Fruit fly (Drosophila melanogaster) whole organism, embryonic: ENCODE measurements around the gene Dph5.
A peak's percentile ranks its signal among the peaks of the same experiment; 100 is the strongest.

ENCODE experiments used
- ATbp ChIP-seq: fragments of 200-800 bp; sonication (Bioruptor generic); optimal IDR thresholded peaks from 2 replicates; lab custom pipeline; 2017; ENCODE audit warnings: missing biosample characterization, mild to moderate bottlenecking, missing genetic modification characterization, missing genetic modification reagents
- Adf1 ChIP-seq: fragments of 200-800 bp; sonication (Bioruptor generic); IDR thresholded peaks from 2 replicates; pipeline ENCODE4 v1.3.6; 2022; ENCODE audit warnings: missing biosample characterization, missing genetic modification characterization
- Aef1 ChIP-seq: fragments of 200-800 bp; sonication (Bioruptor generic); IDR thresholded peaks from 3 replicates; pipeline ENCODE4 v1.3.6; 2022; ENCODE audit warnings: missing biosample characterization, missing genetic modification characterization
- CG10462 ChIP-seq: fragments of 200-800 bp; sonication (Bioruptor generic); optimal IDR thresholded peaks from 2 replicates; lab custom pipeline; 2016; ENCODE audit warnings: missing biosample characterization, missing genetic modification characterization
- CG11696 ChIP-seq: fragments of 200-800 bp; sonication (Bioruptor generic); IDR thresholded peaks from 2 replicates; pipeline ENCODE4 v1.3.6; 2022; ENCODE audit warnings: missing biosample characterization, missing genetic modification characterization
- CG13287 ChIP-seq: fragments of 200-800 bp; sonication (Bioruptor generic); IDR thresholded peaks from 2 replicates; pipeline ENCODE4 v1.3.6; 2022; ENCODE audit warnings: missing biosample characterization, missing genetic modification characterization; ENCODE audit not compliant: partially characterized antibody
- CG14441 ChIP-seq: fragments of 200-800 bp; sonication (Bioruptor generic); IDR thresholded peaks from 2 replicates; pipeline ENCODE4 v1.3.6; 2022; ENCODE audit warnings: missing biosample characterization, missing genetic modification characterization
- CG15011 ChIP-seq: fragments of 200-800 bp; sonication (Bioruptor generic); optimal IDR thresholded peaks from 3 replicates; lab custom pipeline; 2018; ENCODE audit warnings: missing biosample characterization, mild to moderate bottlenecking, missing genetic modification characterization
- CG15514 ChIP-seq: fragments of 200-800 bp; sonication (Bioruptor generic); optimal IDR thresholded peaks from 3 replicates; lab custom pipeline; 2017; ENCODE audit warnings: missing biosample characterization, missing genetic modification characterization, mild to moderate bottlenecking, moderate library complexity, missing genetic modification reagents
- CG1602 ChIP-seq: fragments of 200-800 bp; sonication (Bioruptor generic); optimal IDR thresholded peaks from 3 replicates; lab custom pipeline; 2016; ENCODE audit warnings: missing biosample characterization, missing genetic modification characterization
- CG17361 ChIP-seq: fragments of 200-800 bp; sonication (Bioruptor generic); IDR thresholded peaks from 3 replicates; pipeline ENCODE4 v1.3.6; 2022; ENCODE audit warnings: missing biosample characterization, missing genetic modification characterization
- CG33557 ChIP-seq: fragments of 200-800 bp; sonication (Bioruptor generic); optimal IDR thresholded peaks from 2 replicates; lab custom pipeline; 2019; ENCODE audit warnings: missing biosample characterization, mild to moderate bottlenecking, missing genetic modification characterization, moderate library complexity
- CG4282 ChIP-seq: fragments of 200-800 bp; sonication (Bioruptor generic); optimal IDR thresholded peaks from 2 replicates; lab custom pipeline; 2016; ENCODE audit warnings: missing biosample characterization, missing genetic modification characterization
- CG7556 ChIP-seq: fragments of 200-800 bp; sonication (Bioruptor generic); optimal IDR thresholded peaks from 2 replicates; lab custom pipeline; 2017; ENCODE audit warnings: missing biosample characterization, mild to moderate bottlenecking, missing genetic modification characterization
- CG8359 ChIP-seq: fragments of 200-800 bp; sonication (Bioruptor generic); optimal IDR thresholded peaks from 2 replicates; lab custom pipeline; 2017; ENCODE audit warnings: missing biosample characterization, mild to moderate bottlenecking, missing genetic modification characterization, borderline replicate concordance
- CG8944 ChIP-seq: fragments of 200-800 bp; sonication (Bioruptor generic); optimal IDR thresholded peaks from 3 replicates; lab custom pipeline; 2016; ENCODE audit warnings: missing biosample characterization, missing genetic modification characterization
- Dfd ChIP-seq, 2 experiments: fragments of >200 bp; optimal IDR thresholded peaks; 2 replicates each; lab custom pipeline; 2017; ENCODE audit warnings: missing biosample characterization in 2 of 2, missing genetic modification characterization in 2 of 2
- Dp ChIP-seq: fragments of 200-800 bp; sonication (Bioruptor generic); optimal IDR thresholded peaks from 2 replicates; lab custom pipeline; 2018; ENCODE audit warnings: missing biosample characterization, mild to moderate bottlenecking, missing genetic modification characterization, moderate library complexity
- E2f1 ChIP-seq: fragments of 200-800 bp; sonication (Bioruptor generic); IDR thresholded peaks from 2 replicates; pipeline ENCODE4 v1.3.6; 2022; ENCODE audit warnings: missing biosample characterization, missing genetic modification characterization
- Ets97D ChIP-seq: fragments of 200-800 bp; sonication (Bioruptor generic); optimal IDR thresholded peaks from 3 replicates; lab custom pipeline; 2016; ENCODE audit warnings: missing biosample characterization, missing genetic modification characterization
- HHEX ChIP-seq: fragments of 200-800 bp; sonication (Bioruptor generic); optimal IDR thresholded peaks from 3 replicates; lab custom pipeline; 2017; ENCODE audit warnings: missing biosample characterization, mild to moderate bottlenecking, missing genetic modification characterization, missing genetic modification reagents
- HmgD ChIP-seq: fragments of 200-800 bp; sonication (Bioruptor generic); optimal IDR thresholded peaks from 3 replicates; lab custom pipeline; 2016; ENCODE audit warnings: missing biosample characterization, missing genetic modification characterization
- Hr51 ChIP-seq, 2 experiments: fragments of 200-800 bp; sonication (Bioruptor generic); optimal IDR thresholded peaks; 2 replicates in 1 of 2; 3 replicates in 1 of 2; lab custom pipeline; 2016 to 2018; ENCODE audit warnings: missing biosample characterization in 2 of 2, missing genetic modification characterization in 2 of 2, mild to moderate bottlenecking in 1 of 2, moderate library complexity in 1 of 2
- NFAT ChIP-seq: fragments of 200-800 bp; sonication (Bioruptor generic); IDR thresholded peaks from 2 replicates; pipeline ENCODE4 v1.3.6; 2022; ENCODE audit warnings: missing biosample characterization, missing genetic modification characterization
- Nf-YC ChIP-seq: fragments of 200-800 bp; optimal IDR thresholded peaks from 3 replicates; lab custom pipeline; 2019; ENCODE audit warnings: missing biosample characterization, mild to moderate bottlenecking, missing genetic modification characterization, moderate library complexity
- Oaz ChIP-seq: fragments of 200-800 bp; sonication (Bioruptor generic); IDR thresholded peaks from 2 replicates; pipeline ENCODE4 v1.3.6; 2022; ENCODE audit warnings: missing biosample characterization, missing genetic modification characterization
- Opbp ChIP-seq: fragments of 200-800 bp; sonication (Bioruptor generic); IDR thresholded peaks from 3 replicates; pipeline ENCODE4 v1.3.6; 2022; ENCODE audit warnings: missing biosample characterization, missing genetic modification characterization; ENCODE audit not compliant: partially characterized antibody
- Optix ChIP-seq: fragments of 200-800 bp; sonication (Bioruptor generic); IDR thresholded peaks from 3 replicates; pipeline ENCODE4 v1.3.6; 2022; ENCODE audit warnings: missing biosample characterization, missing genetic modification characterization
- Sry-β ChIP-seq: fragments of 200-800 bp; sonication (Bioruptor generic); optimal IDR thresholded peaks from 2 replicates; lab custom pipeline; 2018; ENCODE audit warnings: missing biosample characterization, mild to moderate bottlenecking, missing genetic modification characterization, moderate library complexity
- bbx ChIP-seq: fragments of 200-800 bp; sonication (Bioruptor generic); IDR thresholded peaks from 2 replicates; pipeline ENCODE4 v1.3.6; 2022; ENCODE audit warnings: missing biosample characterization, missing genetic modification characterization; ENCODE audit not compliant: partially characterized antibody
- dpn ChIP-seq, 2 experiments: fragments of 200-800 bp; sonication (Bioruptor generic); optimal IDR thresholded peaks; 3 replicates each; lab custom pipeline; 2016; ENCODE audit warnings: missing biosample characterization in 2 of 2, missing genetic modification characterization in 2 of 2
- fd102C ChIP-seq: fragments of 200-800 bp; sonication (Bioruptor generic); optimal IDR thresholded peaks from 2 replicates; lab custom pipeline; 2018; ENCODE audit warnings: missing biosample characterization, mild to moderate bottlenecking, missing genetic modification characterization, moderate library complexity
- fru ChIP-seq: fragments of >200 bp; optimal IDR thresholded peaks from 2 replicates; lab custom pipeline; 2017
- gcm ChIP-seq: fragments of 200-800 bp; sonication (Bioruptor generic); optimal IDR thresholded peaks from 2 replicates; lab custom pipeline; 2019; ENCODE audit warnings: missing biosample characterization, mild to moderate bottlenecking, missing genetic modification characterization, moderate library complexity
- gsb ChIP-seq: fragments of 200-800 bp; sonication (Bioruptor generic); IDR thresholded peaks from 2 replicates; pipeline ENCODE4 v1.3.6; 2022; ENCODE audit warnings: missing biosample characterization, missing genetic modification characterization
- jing ChIP-seq: fragments of 200-800 bp; sonication (Bioruptor generic); optimal IDR thresholded peaks from 2 replicates; lab custom pipeline; 2018; ENCODE audit warnings: missing biosample characterization, mild to moderate bottlenecking, missing genetic modification characterization
- kah ChIP-seq: fragments of 200-800 bp; sonication (Bioruptor generic); optimal IDR thresholded peaks from 2 replicates; lab custom pipeline; 2018; ENCODE audit warnings: missing biosample characterization, mild to moderate bottlenecking, missing genetic modification characterization
- ken ChIP-seq: fragments of 200-800 bp; sonication (Bioruptor generic); IDR thresholded peaks from 3 replicates; pipeline ENCODE4 v1.3.6; 2022; ENCODE audit warnings: missing biosample characterization, missing genetic modification characterization
- kni ChIP-seq: fragments of 200-800 bp; sonication (Bioruptor generic); optimal IDR thresholded peaks from 3 replicates; lab custom pipeline; 2017; ENCODE audit warnings: mild to moderate bottlenecking, missing biosample characterization, missing genetic modification reagents, missing genetic modification characterization
- lola ChIP-seq, 3 experiments: fragments of >200 bp in 2 of 3; fragments of 200-800 bp in 1 of 3; sonication (Bioruptor generic) in 1 of 3; optimal IDR thresholded peaks; 2 replicates each; lab custom pipeline; 2017 to 2019; ENCODE audit warnings: missing biosample characterization in 3 of 3, missing genetic modification characterization in 3 of 3, mild to moderate bottlenecking in 1 of 3, moderate library complexity in 1 of 3
- odd ChIP-seq: fragments of 200-800 bp; sonication (Bioruptor generic); optimal IDR thresholded peaks from 2 replicates; lab custom pipeline; 2017; ENCODE audit warnings: missing biosample characterization, mild to moderate bottlenecking, missing genetic modification characterization
- p53 ChIP-seq: fragments of 200-800 bp; sonication (Bioruptor generic); optimal IDR thresholded peaks from 2 replicates; lab custom pipeline; 2016; ENCODE audit warnings: missing biosample characterization, missing genetic modification characterization
- prd ChIP-seq, 3 experiments: fragments of >200 bp in 2 of 3; fragments of 200-800 bp in 1 of 3; sonication (Bioruptor generic) in 1 of 3; optimal IDR thresholded peaks in 2 of 3; IDR thresholded peaks in 1 of 3; 2 replicates in 2 of 3; 3 replicates in 1 of 3; pipeline versions ENCODE4 v1.3.6 to Lab custom; 2017 to 2022; ENCODE audit warnings: missing biosample characterization in 1 of 3, missing genetic modification characterization in 1 of 3
- pum ChIP-seq: fragments of 200-800 bp; sonication (Bioruptor generic); optimal IDR thresholded peaks from 2 replicates; lab custom pipeline; 2016; ENCODE audit warnings: missing biosample characterization, missing genetic modification characterization
- row ChIP-seq: fragments of 200-800 bp; sonication (Bioruptor generic); IDR thresholded peaks from 3 replicates; pipeline ENCODE4 v1.3.6; 2022; ENCODE audit warnings: missing biosample characterization, missing genetic modification characterization
- seq ChIP-seq: fragments of 200-800 bp; sonication (Bioruptor generic); IDR thresholded peaks from 2 replicates; pipeline ENCODE4 v1.3.6; 2022; ENCODE audit warnings: missing biosample characterization, missing genetic modification characterization
- shn ChIP-seq: fragments of 200-800 bp; sonication (Bioruptor generic); optimal IDR thresholded peaks from 3 replicates; lab custom pipeline; 2016; ENCODE audit warnings: missing biosample characterization, missing genetic modification characterization
- twi ChIP-seq: fragments of 200-800 bp; optimal IDR thresholded peaks from 2 replicates; lab custom pipeline; 2019; ENCODE audit warnings: missing biosample characterization, mild to moderate bottlenecking, missing genetic modification characterization, moderate library complexity
- wek ChIP-seq: fragments of 200-800 bp; sonication (Bioruptor generic); optimal IDR thresholded peaks from 3 replicates; lab custom pipeline; 2018; ENCODE audit warnings: missing biosample characterization, mild to moderate bottlenecking, missing genetic modification characterization, moderate library complexity
- zf30C ChIP-seq: fragments of 200-800 bp; sonication (Bioruptor generic); optimal IDR thresholded peaks from 3 replicates; lab custom pipeline; 2018; ENCODE audit warnings: missing biosample characterization, mild to moderate bottlenecking, missing genetic modification characterization

Gene Dph5

dm6 chr3R:22587419-22587963, 4.5 kb upstream of the Dph5 start, which contains the start of gene Efa6 (continued):
- TF ChIP-seq twi (no peak), HmgD (GFP tag; lab: Kevin White, UChicago) (no peak), HHEX (no peak), dpn (GFP tag; optimal IDR thresholded peaks at IDR 0.05; lab: Kevin White, UChicago) (peak; percentile 2 to 60), ken (no peak), Adf1 (no peak; the same call in 1 of the 2 replicates), gsb (GFP tag; lab: Robert Waterston, UW) (no peak), CG15514 (GFP tag; lab: Kevin White, UChicago) (peak; percentile 94), fd102C (no peak), ATbp (no peak), lola (GFP tag; optimal IDR thresholded peaks at IDR 0.05; lab: Kevin White, UChicago) (peak in 1 of 3 experiments; percentile 42), Opbp (GFP tag; lab: Robert Waterston, UW) (peak; percentile 86; the same call in 1 of the 3 replicates), row (GFP tag; lab: Robert Waterston, UW) (peak; percentile 52), jing (GFP tag; lab: Kevin White, UChicago) (no peak), CG8944 (GFP tag; lab: Kevin White, UChicago) (no peak), Optix (no peak), Dp (GFP tag; lab: Kevin White, UChicago) (peak; percentile 93), bbx (GFP tag; lab: Robert Waterston, UW) (peak; percentile 86), CG13287 (GFP tag; lab: Robert Waterston, UW) (peak; percentile 98), Hr51 (GFP tag; optimal IDR thresholded peaks at IDR 0.05; lab: Kevin White, UChicago) (peak in 1 of 2 experiments; percentile 8), prd (optimal IDR thresholded peaks at IDR 0.05; lab: Kevin White, UChicago) (no peak), prd (GFP tag; IDR thresholded peaks at IDR 0.05; lab: Robert Waterston, UW) (peak; percentile 46; the same call in 2 of the 3 replicates), CG10462 (GFP tag; lab: Kevin White, UChicago) (no peak), fru (lab: Kevin White, UChicago) (no peak), CG8359 (no peak), Nf-YC (tag; lab: Kevin White, UChicago) (peak; percentile 63), CG14441 (GFP tag; lab: Robert Waterston, UW) (no peak), kni (GFP tag; lab: Kevin White, UChicago) (peak; percentile 5), CG7556 (GFP tag; lab: Kevin White, UChicago) (peak; percentile 21), NFAT (GFP tag; lab: Robert Waterston, UW) (no peak), wek (no peak), zf30C (GFP tag; lab: Kevin White, UChicago) (no peak), kah (no peak), Sry-β (no peak), CG17361 (peak; percentile 64), CG4282 (no peak), Dfd (GFP tag; optimal IDR thresholded peaks at IDR 0.05; lab: Kevin White, UChicago) (no peak), shn (GFP tag; lab: Kevin White, UChicago) (no peak), CG33557 (GFP tag; lab: Kevin White, UChicago) (no peak), seq (GFP tag; lab: Robert Waterston, UW) (no peak), E2f1 (GFP tag; lab: Robert Waterston, UW) (no peak), pum (GFP tag; lab: Kevin White, UChicago) (peak; percentile 60), CG15011 (GFP tag; lab: Kevin White, UChicago) (no peak), p53 (GFP tag; lab: Kevin White, UChicago) (no peak), gcm (GFP tag; lab: Kevin White, UChicago) (peak; percentile 24), CG11696 (GFP tag; lab: Robert Waterston, UW) (no peak), CG1602 (GFP tag; lab: Kevin White, UChicago) (peak; percentile 31), Ets97D (GFP tag; lab: Kevin White, UChicago) (peak; percentile 83), odd (GFP tag; lab: Kevin White, UChicago) (no peak), Aef1 (GFP tag; lab: Robert Waterston, UW) (no peak), Oaz (GFP tag; lab: Robert Waterston, UW) (no peak)
